Fruit fly (Drosophila melanogaster) whole organism, embryonic: Measurements from ENCODE around the gene CG31288.

ENCODE experiments used
- CG10267 ChIP-seq: fragments of 200-800 bp; sonication (Bioruptor generic); optimal IDR thresholded peaks from 2 replicates; lab custom pipeline; 2018; ENCODE audit warnings: missing biosample characterization, mild to moderate bottlenecking, missing genetic modification characterization, moderate library complexity
- CG11560 ChIP-seq: fragments of 200-800 bp; sonication (Bioruptor generic); IDR thresholded peaks from 3 replicates; pipeline ENCODE4 v1.3.6; 2022; ENCODE audit warnings: missing biosample characterization, missing genetic modification characterization
- CG12236 ChIP-seq: fragments of 200-800 bp; sonication (Bioruptor generic); optimal IDR thresholded peaks from 2 replicates; lab custom pipeline; 2016; ENCODE audit warnings: missing biosample characterization, missing genetic modification characterization
- CG12391 ChIP-seq: fragments of 200-800 bp; sonication (Bioruptor generic); optimal IDR thresholded peaks from 3 replicates; lab custom pipeline; 2018; ENCODE audit warnings: missing biosample characterization, mild to moderate bottlenecking, missing genetic modification characterization, moderate library complexity
- CG13624 ChIP-seq: fragments of 200-800 bp; sonication (Bioruptor generic); optimal IDR thresholded peaks from 2 replicates; lab custom pipeline; 2016; ENCODE audit warnings: missing biosample characterization, missing genetic modification characterization
- CG1529 ChIP-seq: fragments of 200-800 bp; sonication (Bioruptor generic); optimal IDR thresholded peaks from 3 replicates; lab custom pipeline; 2018; ENCODE audit warnings: missing biosample characterization, missing genetic modification characterization
- CG15479 ChIP-seq: fragments of 200-800 bp; sonication (Bioruptor generic); optimal IDR thresholded peaks from 3 replicates; lab custom pipeline; 2019; ENCODE audit warnings: missing biosample characterization, mild to moderate bottlenecking, missing genetic modification characterization, moderate library complexity
- CG15514 ChIP-seq: fragments of 200-800 bp; sonication (Bioruptor generic); optimal IDR thresholded peaks from 3 replicates; lab custom pipeline; 2017; ENCODE audit warnings: missing biosample characterization, missing genetic modification characterization, mild to moderate bottlenecking, moderate library complexity, missing genetic modification reagents
- CG16815 ChIP-seq: fragments of 200-800 bp; sonication (Bioruptor generic); optimal IDR thresholded peaks from 3 replicates; lab custom pipeline; 2017; ENCODE audit warnings: missing biosample characterization, mild to moderate bottlenecking, missing genetic modification characterization
- CG17328 ChIP-seq: fragments of 200-800 bp; sonication (Bioruptor generic); IDR thresholded peaks from 2 replicates; pipeline ENCODE4 v1.3.6; 2022; ENCODE audit warnings: missing biosample characterization, missing genetic modification characterization
- CG17359 ChIP-seq: fragments of 200-800 bp; sonication (Bioruptor generic); optimal IDR thresholded peaks from 3 replicates; lab custom pipeline; 2018; ENCODE audit warnings: missing biosample characterization, mild to moderate bottlenecking, missing genetic modification characterization, moderate library complexity
- CG17829 ChIP-seq: fragments of 200-800 bp; optimal IDR thresholded peaks from 2 replicates; lab custom pipeline; 2019; ENCODE audit warnings: missing biosample characterization, mild to moderate bottlenecking, missing genetic modification characterization, moderate library complexity
- CG18011 ChIP-seq: fragments of 200-800 bp; sonication (Bioruptor generic); optimal IDR thresholded peaks from 2 replicates; lab custom pipeline; 2017; ENCODE audit warnings: missing biosample characterization, missing genetic modification characterization, mild to moderate bottlenecking, moderate library complexity, missing genotype
- CG18476 ChIP-seq: fragments of 200-800 bp; sonication (Bioruptor generic); optimal IDR thresholded peaks from 2 replicates; lab custom pipeline; 2016; ENCODE audit warnings: missing biosample characterization, mild to moderate bottlenecking, missing genetic modification characterization
- CG3838 ChIP-seq: fragments of 200-800 bp; sonication (Bioruptor generic); optimal IDR thresholded peaks from 3 replicates; lab custom pipeline; 2016; ENCODE audit warnings: missing biosample characterization, missing genetic modification characterization
- CG3995 ChIP-seq: fragments of 200-800 bp; sonication (Bioruptor generic); optimal IDR thresholded peaks from 3 replicates; lab custom pipeline; 2016; ENCODE audit warnings: missing biosample characterization, missing genetic modification characterization
- CG4424 ChIP-seq: fragments of 200-800 bp; sonication (Bioruptor generic); optimal IDR thresholded peaks from 3 replicates; lab custom pipeline; 2016; ENCODE audit warnings: missing biosample characterization, missing genetic modification characterization
- CG4617 ChIP-seq: fragments of 200-800 bp; sonication (Bioruptor generic); optimal IDR thresholded peaks from 3 replicates; lab custom pipeline; 2016; ENCODE audit warnings: missing biosample characterization, missing genetic modification characterization, borderline replicate concordance
- CG7987 ChIP-seq: fragments of 200-800 bp; sonication (Bioruptor generic); optimal IDR thresholded peaks from 2 replicates; lab custom pipeline; 2018; ENCODE audit warnings: missing biosample characterization, mild to moderate bottlenecking, missing genetic modification characterization, moderate library complexity
- CG9932 ChIP-seq: fragments of 200-800 bp; sonication (Bioruptor generic); IDR thresholded peaks from 2 replicates; pipeline ENCODE4 v1.3.6; 2022; ENCODE audit warnings: missing biosample characterization, missing genetic modification characterization
- Chrac-16 ChIP-seq: fragments of 200-800 bp; sonication (Bioruptor generic); optimal IDR thresholded peaks from 3 replicates; lab custom pipeline; 2016; ENCODE audit warnings: missing biosample characterization, missing genetic modification characterization
- CkIIα-i1 ChIP-seq: fragments of 200-800 bp; sonication (Bioruptor generic); IDR thresholded peaks from 2 replicates; pipeline ENCODE4 v1.3.6; 2022; ENCODE audit warnings: missing biosample characterization, missing genetic modification characterization
- Dip3 ChIP-seq: fragments of 200-800 bp; sonication (Bioruptor generic); optimal IDR thresholded peaks from 3 replicates; lab custom pipeline; 2016; ENCODE audit warnings: missing biosample characterization, missing genetic modification characterization
- Drgx ChIP-seq: fragments of 200-800 bp; sonication (Bioruptor generic); IDR thresholded peaks from 2 replicates; pipeline ENCODE4 v1.3.6; 2022; ENCODE audit warnings: missing biosample characterization, missing genetic modification characterization
- Ets65A ChIP-seq: fragments of 200-800 bp; sonication (Bioruptor generic); peaks from one replicate; lab custom pipeline; 2016; ENCODE audit warnings: missing biosample characterization, missing genetic modification characterization
- HLH4C ChIP-seq: fragments of 200-800 bp; sonication (Bioruptor generic); IDR thresholded peaks from 3 replicates; pipeline ENCODE4 v1.3.6; 2022; ENCODE audit warnings: missing biosample characterization, missing genetic modification characterization; ENCODE audit not compliant: partially characterized antibody
- NK7.1 ChIP-seq: fragments of 200-800 bp; sonication (Bioruptor generic); optimal IDR thresholded peaks from 3 replicates; lab custom pipeline; 2016; ENCODE audit warnings: missing biosample characterization, missing genetic modification characterization
- Opbp ChIP-seq: fragments of 200-800 bp; sonication (Bioruptor generic); IDR thresholded peaks from 3 replicates; pipeline ENCODE4 v1.3.6; 2022; ENCODE audit warnings: missing biosample characterization, missing genetic modification characterization; ENCODE audit not compliant: partially characterized antibody
- Pdp1 ChIP-seq, 2 experiments: fragments of 200-800 bp; sonication (Bioruptor generic); optimal IDR thresholded peaks; 3 replicates each; lab custom pipeline; 2016; ENCODE audit warnings: missing biosample characterization in 2 of 2, missing genetic modification characterization in 2 of 2, mild to moderate bottlenecking in 1 of 2, moderate library complexity in 1 of 2
- Ravus ChIP-seq: fragments of 200-800 bp; sonication (Bioruptor generic); IDR thresholded peaks from 2 replicates; pipeline ENCODE4 v1.3.6; 2022; ENCODE audit warnings: missing biosample characterization, missing genetic modification characterization
- Sox102F ChIP-seq: fragments of 200-800 bp; sonication (Bioruptor generic); optimal IDR thresholded peaks from 2 replicates; lab custom pipeline; 2018; ENCODE audit warnings: missing biosample characterization, mild to moderate bottlenecking, missing genetic modification characterization, moderate library complexity
- Stat92E ChIP-seq, 3 experiments: fragments of >200 bp in 2 of 3; fragments of 200-800 bp in 1 of 3; sonication (Bioruptor generic) in 1 of 3; optimal IDR thresholded peaks; 2 replicates each; lab custom pipeline; 2017 to 2019; ENCODE audit warnings: missing biosample characterization in 3 of 3, missing genetic modification characterization in 3 of 3, mild to moderate bottlenecking in 1 of 3, moderate library complexity in 1 of 3
- TFAM ChIP-seq: fragments of 200-800 bp; sonication (Bioruptor generic); optimal IDR thresholded peaks from 2 replicates; lab custom pipeline; 2017; ENCODE audit warnings: missing biosample characterization, missing genetic modification characterization, inconsistent platforms
- Trl ChIP-seq, 3 experiments: fragments of >200 bp in 2 of 3; fragments of 200-800 bp in 1 of 3; sonication (Bioruptor generic) in 1 of 3; optimal IDR thresholded peaks; 2 replicates in 1 of 3; 3 replicates in 2 of 3; lab custom pipeline; 2016 to 2017; ENCODE audit warnings: missing biosample characterization in 1 of 3, missing genetic modification characterization in 1 of 3
- amos ChIP-seq: fragments of 200-800 bp; sonication (Bioruptor generic); IDR thresholded peaks from 2 replicates; pipeline ENCODE4 v1.3.6; 2022; ENCODE audit warnings: missing biosample characterization, missing genetic modification characterization; ENCODE audit not compliant: partially characterized antibody
- aop ChIP-seq: fragments of 200-800 bp; sonication (Bioruptor generic); IDR thresholded peaks from 2 replicates; pipeline ENCODE4 v1.3.6; 2022; ENCODE audit warnings: missing biosample characterization, missing genetic modification characterization
- crol ChIP-seq: fragments of 200-800 bp; sonication (Bioruptor generic); IDR thresholded peaks from 2 replicates; pipeline ENCODE4 v1.3.6; 2022; ENCODE audit warnings: missing biosample characterization, missing genetic modification characterization
- dmrt99B ChIP-seq: fragments of 200-800 bp; sonication (Bioruptor generic); optimal IDR thresholded peaks from 2 replicates; lab custom pipeline; 2018; ENCODE audit warnings: missing biosample characterization, mild to moderate bottlenecking, missing genetic modification characterization, moderate library complexity
- ftz-f1 ChIP-seq: fragments of 200-800 bp; sonication (Bioruptor generic); optimal IDR thresholded peaks from 2 replicates; lab custom pipeline; 2016; ENCODE audit warnings: missing biosample characterization, missing genetic modification characterization
- grn ChIP-seq: fragments of 200-800 bp; sonication (Bioruptor generic); optimal IDR thresholded peaks from 3 replicates; lab custom pipeline; 2017; ENCODE audit warnings: missing biosample characterization, missing genetic modification characterization
- mirr ChIP-seq: fragments of 200-800 bp; sonication (Bioruptor generic); optimal IDR thresholded peaks from 3 replicates; lab custom pipeline; 2018; ENCODE audit warnings: missing biosample characterization, mild to moderate bottlenecking, missing genetic modification characterization
- nau ChIP-seq: fragments of 200-800 bp; sonication (Bioruptor generic); optimal IDR thresholded peaks from 3 replicates; lab custom pipeline; 2017; ENCODE audit warnings: missing biosample characterization, mild to moderate bottlenecking, missing genetic modification characterization, missing genetic modification reagents
- pnt ChIP-seq: fragments of 200-800 bp; sonication (Bioruptor generic); optimal IDR thresholded peaks from 3 replicates; lab custom pipeline; 2016; ENCODE audit warnings: missing biosample characterization, missing genetic modification characterization
- repo ChIP-seq: fragments of 200-800 bp; sonication (Bioruptor generic); optimal IDR thresholded peaks from 2 replicates; lab custom pipeline; 2016; ENCODE audit warnings: missing biosample characterization, missing genetic modification characterization
- schlank ChIP-seq: fragments of 200-800 bp; sonication (Bioruptor generic); optimal IDR thresholded peaks from 2 replicates; lab custom pipeline; 2018; ENCODE audit warnings: missing biosample characterization, mild to moderate bottlenecking, missing genetic modification characterization
- sob ChIP-seq: fragments of 200-800 bp; sonication (Bioruptor generic); IDR thresholded peaks from 2 replicates; pipeline ENCODE4 v1.3.6; 2022; ENCODE audit warnings: missing biosample characterization, missing genetic modification characterization
- zen2 ChIP-seq: fragments of 200-800 bp; sonication (Bioruptor generic); IDR thresholded peaks from 3 replicates; pipeline ENCODE4 v1.3.6; 2022; ENCODE audit warnings: missing biosample characterization, missing genetic modification characterization; ENCODE audit not compliant: partially characterized antibody
- zf30C ChIP-seq: fragments of 200-800 bp; sonication (Bioruptor generic); optimal IDR thresholded peaks from 3 replicates; lab custom pipeline; 2018; ENCODE audit warnings: missing biosample characterization, mild to moderate bottlenecking, missing genetic modification characterization

CG31288 gene

dm6 chr3R:25258628-25259240 is 40.6 kb downstream of the CG31288 start, which contains the start of gene CG11857 (continued):
- TF ChIP-seq Chrac-16 (GFP tag; lab: Kevin White, UChicago) (peak; percentile 99), Trl (optimal IDR thresholded peaks at IDR 0.05; lab: Kevin White, UChicago) (peak in 1 of 2 experiments; percentile 46), Trl (GFP tag; optimal IDR thresholded peaks at IDR 0.05; lab: Kevin White, UChicago) (peak; percentile 98), CG15514 (peak; percentile 93), Stat92E (GFP tag; optimal IDR thresholded peaks at IDR 0.05; lab: Kevin White, UChicago) (peak in 1 of 3 experiments; percentile 91), dmrt99B (tag; lab: Kevin White, UChicago) (peak; percentile 96), CG12391 (tag; lab: Kevin White, UChicago) (peak; percentile 99), Ravus (GFP tag; lab: Robert Waterston, UW) (peak; percentile 95), Ets65A (peak; percentile 100), CG7987 (GFP tag; lab: Kevin White, UChicago) (peak; percentile 95), crol (GFP tag; lab: Robert Waterston, UW) (peak; percentile 80), CG17829 (peak; percentile 98), CG3838 (GFP tag; lab: Kevin White, UChicago) (peak; percentile 95), CG17359 (tag; lab: Kevin White, UChicago) (peak; percentile 98), Opbp (peak; percentile 99), CG13624 (GFP tag; lab: Kevin White, UChicago) (peak; percentile 99), repo (GFP tag; lab: Kevin White, UChicago) (peak; percentile 95), nau (GFP tag; lab: Kevin White, UChicago) (no peak), CG4617 (GFP tag; lab: Kevin White, UChicago) (peak; percentile 99), CG12236 (GFP tag; lab: Kevin White, UChicago) (peak; percentile 94), Dip3 (GFP tag; lab: Kevin White, UChicago) (peak; percentile 97), Pdp1 (GFP tag; optimal IDR thresholded peaks at IDR 0.05; lab: Kevin White, UChicago) (peak; percentile 98), CG9932 (GFP tag; lab: Robert Waterston, UW) (peak; percentile 100), CG15479 (GFP tag; lab: Kevin White, UChicago) (peak; percentile 30), CG10267 (tag; lab: Kevin White, UChicago) (peak; percentile 94), TFAM (GFP tag; lab: Kevin White, UChicago) (peak; percentile 73), CG18011 (GFP tag; lab: Kevin White, UChicago) (peak; percentile 90), pnt (GFP tag; lab: Kevin White, UChicago) (peak; percentile 97), CG18476 (peak; percentile 97), CkIIα-i1 (GFP tag; lab: Robert Waterston, UW) (peak; percentile 90), amos (GFP tag; lab: Robert Waterston, UW) (peak; percentile 98), sob (GFP tag; lab: Robert Waterston, UW) (peak; percentile 100), CG16815 (GFP tag; lab: Kevin White, UChicago) (peak; percentile 97), ftz-f1 (GFP tag; lab: Kevin White, UChicago) (peak; percentile 91), Drgx (GFP tag; lab: Robert Waterston, UW) (peak; percentile 96), CG3995 (peak; percentile 82), HLH4C (GFP tag; lab: Robert Waterston, UW) (peak; percentile 99), CG11560 (tag; lab: Robert Waterston, UW) (peak; percentile 93), NK7.1 (GFP tag; lab: Kevin White, UChicago) (peak; percentile 93), mirr (GFP tag; lab: Kevin White, UChicago) (peak; percentile 95), zf30C (peak; percentile 27), CG1529 (GFP tag; lab: Kevin White, UChicago) (peak; percentile 94), CG17328 (peak; percentile 99), Sox102F (GFP tag; lab: Kevin White, UChicago) (peak; percentile 98), grn (GFP tag; lab: Kevin White, UChicago) (peak; percentile 79), aop (GFP tag; lab: Robert Waterston, UW) (peak; percentile 96), zen2 (GFP tag; lab: Robert Waterston, UW) (peak; percentile 99), schlank (tag; lab: Kevin White, UChicago) (peak; percentile 96), CG4424 (peak; percentile 98)
